Worm (Caenorhabditis elegans): Measurements from ENCODE around the gene irg-7.

ce11 chrX:3202350-3202749 lies 41.1 kb downstream of the irg-7 start:
- no peak for TF ChIP-seq klf-2 (GFP tag; conservative IDR thresholded peaks at IDR 0.05)
- no peak for TF ChIP-seq ref-1 (GFP tag; conservative IDR thresholded peaks at IDR 0.05)
- no peak for TF ChIP-seq ztf-23 (GFP tag; IDR thresholded peaks at IDR 0.05)
- no peak for TF ChIP-seq tab-1 (GFP tag; IDR thresholded peaks at IDR 0.05)
- TF ChIP-seq T22C8.4 (GFP tag; IDR thresholded peaks at IDR 0.05), result no peak
- no peak for TF ChIP-seq med-1 (GFP tag; optimal IDR thresholded peaks at IDR 0.05; ENCODE audit: insufficient read depth)
- TF ChIP-seq flt-1 (GFP tag; IDR thresholded peaks at IDR 0.05), result no peak
- TF ChIP-seq cog-1 (tag; optimal IDR thresholded peaks at IDR 0.05), result no peak
- no peak for TF ChIP-seq ztf-29 (GFP tag; IDR thresholded peaks at IDR 0.05)
